Fruit fly (Drosophila melanogaster) whole organism, wandering third instar larva: ENCODE results near the gene Nup58.

ENCODE experiments used
- CG32264 ChIP-seq: fragments of 200-800 bp; sonication (Bioruptor generic); optimal IDR thresholded peaks from 2 replicates; lab custom pipeline; 2016; ENCODE audit warnings: missing biosample characterization, missing genetic modification characterization
- CG9705 ChIP-seq: fragments of 200-800 bp; sonication (Bioruptor generic); optimal IDR thresholded peaks from 2 replicates; lab custom pipeline; 2018; ENCODE audit warnings: missing biosample characterization, mild to moderate bottlenecking, missing genetic modification characterization
- CrebA ChIP-seq: fragments of 200-800 bp; sonication (Bioruptor generic); optimal IDR thresholded peaks from 2 replicates; lab custom pipeline; 2016; ENCODE audit warnings: missing biosample characterization, mild to moderate bottlenecking, missing genetic modification characterization, borderline replicate concordance
- Dfd ChIP-seq: fragments of >200 bp; optimal IDR thresholded peaks from 2 replicates; lab custom pipeline; 2017; ENCODE audit warnings: missing biosample characterization, missing genetic modification characterization
- Dif ChIP-seq: fragments of 200-275, 200-300 bp; sonication (Bioruptor generic); optimal IDR thresholded peaks from 2 replicates; lab custom pipeline; 2018; ENCODE audit warnings: missing biosample characterization, missing genetic modification characterization; ENCODE audit not compliant: partially characterized antibody
- GATAd ChIP-seq: sonication (Bioruptor generic); optimal IDR thresholded peaks from 2 replicates; lab custom pipeline; 2016; ENCODE audit warnings: missing biosample characterization, missing genetic modification characterization
- HLH106 ChIP-seq: fragments of 200-800 bp; optimal IDR thresholded peaks from 3 replicates; lab custom pipeline; 2019; ENCODE audit warnings: missing biosample characterization, mild to moderate bottlenecking, missing genetic modification characterization, moderate library complexity
- Hnf4 ChIP-seq: fragments of 200-800 bp; sonication (Bioruptor generic); optimal IDR thresholded peaks from 2 replicates; lab custom pipeline; 2016; ENCODE audit warnings: missing biosample characterization, mild to moderate bottlenecking, missing genetic modification characterization
- Hr78 ChIP-seq: fragments of >200 bp; optimal IDR thresholded peaks from 2 replicates; lab custom pipeline; 2017; ENCODE audit warnings: missing biosample characterization, missing genetic modification characterization
- Hr83 ChIP-seq: fragments of 200-300 bp; sonication (Bioruptor generic); optimal IDR thresholded peaks from 2 replicates; lab custom pipeline; 2016; ENCODE audit warnings: missing biosample characterization, mild to moderate bottlenecking, missing genetic modification characterization, moderate library complexity; ENCODE audit not compliant: poor library complexity, severe bottlenecking
- Jra ChIP-seq: sonication (Bioruptor generic); optimal IDR thresholded peaks from 2 replicates; lab custom pipeline; 2016; ENCODE audit warnings: missing biosample characterization, missing genetic modification characterization
- Mio ChIP-seq: sonication (Bioruptor generic); optimal IDR thresholded peaks from 2 replicates; lab custom pipeline; 2016; ENCODE audit warnings: missing biosample characterization, missing genetic modification characterization
- OdsH ChIP-seq: fragments of 200-800 bp; sonication (Bioruptor generic); optimal IDR thresholded peaks from 2 replicates; lab custom pipeline; 2016; ENCODE audit warnings: missing biosample characterization, mild to moderate bottlenecking, missing genetic modification characterization
- Rel ChIP-seq, 2 experiments: fragments of 200-800 bp; sonication (Bioruptor generic) in 1 of 2; optimal IDR thresholded peaks; 2 replicates in 1 of 2; 3 replicates in 1 of 2; lab custom pipeline; 2016 to 2019; ENCODE audit warnings: mild to moderate bottlenecking in 2 of 2, missing biosample characterization in 2 of 2, missing genetic modification characterization in 2 of 2, moderate library complexity in 1 of 2
- Sp1 ChIP-seq: fragments of 200-800 bp; sonication (Bioruptor generic); optimal IDR thresholded peaks from 3 replicates; lab custom pipeline; 2019; ENCODE audit warnings: missing biosample characterization, mild to moderate bottlenecking, missing genetic modification characterization, moderate library complexity
- Vsx2 ChIP-seq: fragments of 200-300, 225-300 bp; sonication (Bioruptor generic); optimal IDR thresholded peaks from 2 replicates; lab custom pipeline; 2018; ENCODE audit warnings: missing biosample characterization, missing genetic modification characterization; ENCODE audit not compliant: partially characterized antibody
- brk ChIP-seq: fragments of 200-800 bp; sonication (Bioruptor generic); optimal IDR thresholded peaks from 2 replicates; lab custom pipeline; 2016; ENCODE audit warnings: missing biosample characterization, mild to moderate bottlenecking, missing genetic modification characterization
- dl ChIP-seq, 2 experiments: fragments of 175-275, 200-275 bp in 1 of 2; fragments of 200-275 bp in 1 of 2; sonication (Bioruptor generic); optimal IDR thresholded peaks; lab custom pipeline; 2018; ENCODE audit warnings: mild to moderate bottlenecking in 2 of 2, missing biosample characterization in 2 of 2, missing genetic modification characterization in 2 of 2, moderate library complexity in 2 of 2; ENCODE audit not compliant: partially characterized antibody in 2 of 2, insufficient read depth in 1 of 2
- dmrt93B ChIP-seq: fragments of 200-800 bp; sonication (Bioruptor generic); optimal IDR thresholded peaks from 2 replicates; lab custom pipeline; 2018; ENCODE audit warnings: missing biosample characterization, mild to moderate bottlenecking, missing genetic modification characterization
- dsf ChIP-seq: sonication (Bioruptor generic); optimal IDR thresholded peaks from 2 replicates; lab custom pipeline; 2016; ENCODE audit warnings: missing biosample characterization, missing genetic modification characterization, borderline replicate concordance
- h ChIP-seq: fragments of 200-800 bp; sonication (Bioruptor generic); optimal IDR thresholded peaks from 3 replicates; lab custom pipeline; 2016; ENCODE audit warnings: missing biosample characterization, mild to moderate bottlenecking, missing genetic modification characterization
- lola ChIP-seq: fragments of >200 bp; optimal IDR thresholded peaks from 2 replicates; lab custom pipeline; 2017; ENCODE audit warnings: missing biosample characterization, missing genetic modification characterization
- pan ChIP-seq: fragments of >200 bp; optimal IDR thresholded peaks from 2 replicates; lab custom pipeline; 2017
- psq ChIP-seq: fragments of 200-800 bp; sonication (Bioruptor generic); optimal IDR thresholded peaks from 3 replicates; lab custom pipeline; 2017; ENCODE audit warnings: missing biosample characterization, mild to moderate bottlenecking, missing genetic modification characterization, moderate library complexity
- sage ChIP-seq: fragments of 200-800 bp; sonication (Bioruptor generic); optimal IDR thresholded peaks from 2 replicates; lab custom pipeline; 2016; ENCODE audit warnings: missing biosample characterization, mild to moderate bottlenecking, missing genetic modification characterization
- sv ChIP-seq: fragments of 200-800 bp; sonication (Bioruptor generic); optimal IDR thresholded peaks from 3 replicates; lab custom pipeline; 2016; ENCODE audit warnings: missing biosample characterization, missing genetic modification characterization
- tai ChIP-seq: sonication (Bioruptor generic); optimal IDR thresholded peaks from 2 replicates; lab custom pipeline; 2016; ENCODE audit warnings: missing biosample characterization, missing genetic modification characterization
- usp ChIP-seq: fragments of >200 bp; optimal IDR thresholded peaks from 2 replicates; lab custom pipeline; 2017; ENCODE audit warnings: missing biosample characterization, missing genetic modification characterization
- woc ChIP-seq: sonication (Bioruptor generic); optimal IDR thresholded peaks from 2 replicates; lab custom pipeline; 2016; ENCODE audit warnings: missing biosample characterization, mild to moderate bottlenecking, missing genetic modification characterization

The Nup58 gene

DNA sequence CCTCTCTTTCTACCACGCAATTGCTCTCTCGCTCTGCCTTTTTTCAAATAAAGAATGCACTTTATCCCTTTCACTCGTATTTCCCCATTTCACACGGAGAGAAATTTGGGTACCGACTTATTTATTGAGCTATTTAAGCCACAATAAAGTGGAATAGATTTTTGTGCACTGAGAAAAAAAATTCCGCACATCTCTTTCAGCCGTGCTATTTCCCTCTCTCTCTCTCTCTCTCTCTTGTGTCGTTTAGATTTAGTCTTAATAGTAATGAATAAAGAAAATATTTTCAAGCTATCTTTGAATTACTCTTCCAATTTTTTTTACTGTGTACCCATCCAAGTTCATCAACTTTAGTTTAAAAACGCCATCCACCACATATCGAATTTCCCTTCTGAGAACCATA lies 21.2 kb upstream of the Nup58 start (continued):
- TF ChIP-seq sage = peak; percentile 40
- TF ChIP-seq psq = peak; percentile 14
- TF ChIP-seq GATAd (GFP tag; lab: Kevin White, UChicago) = no peak
- TF ChIP-seq brk (GFP tag; lab: Kevin White, UChicago) = no peak
- TF ChIP-seq dl (GFP tag; optimal IDR thresholded peaks at IDR 0.05; lab: Kevin White, UChicago; ENCODE audit: insufficient read depth in 1 of 2, partially characterized antibody in 2 of 2) = no peak
- TF ChIP-seq CG32264 (GFP tag; lab: Kevin White, UChicago) = peak; percentile 4
- no peak for TF ChIP-seq sv

DNA sequence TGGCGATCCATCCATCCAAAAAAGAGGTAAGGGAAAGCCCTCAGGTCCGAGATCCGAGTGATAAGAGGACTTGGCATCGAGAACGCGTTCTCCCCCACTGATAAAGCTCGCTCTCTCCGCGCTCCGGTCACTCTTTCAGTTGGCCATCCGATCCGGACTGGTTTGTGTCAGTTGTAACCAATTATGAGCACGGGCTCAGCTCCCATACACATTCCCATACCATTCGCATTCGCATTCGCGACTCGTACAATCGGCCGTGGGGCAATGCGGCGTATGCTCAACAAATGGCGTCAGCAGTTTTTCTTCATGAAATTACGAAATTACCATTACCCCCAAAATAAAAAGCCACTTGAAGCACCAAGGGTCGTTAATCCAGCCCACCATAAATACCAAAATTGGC lies 20.3 kb upstream of the Nup58 start:
- TF ChIP-seq Dif (GFP tag; lab: Kevin White, UChicago) = peak; percentile 19
- TF ChIP-seq Jra = no peak
- no peak for TF ChIP-seq Mio (GFP tag; lab: Kevin White, UChicago)
- TF ChIP-seq dmrt93B (GFP tag; lab: Kevin White, UChicago) = no peak
- no peak for TF ChIP-seq Vsx2 (GFP tag; lab: Kevin White, UChicago)
- TF ChIP-seq CG9705 (GFP tag; lab: Kevin White, UChicago) = no peak
- TF ChIP-seq sage = no peak

DNA sequence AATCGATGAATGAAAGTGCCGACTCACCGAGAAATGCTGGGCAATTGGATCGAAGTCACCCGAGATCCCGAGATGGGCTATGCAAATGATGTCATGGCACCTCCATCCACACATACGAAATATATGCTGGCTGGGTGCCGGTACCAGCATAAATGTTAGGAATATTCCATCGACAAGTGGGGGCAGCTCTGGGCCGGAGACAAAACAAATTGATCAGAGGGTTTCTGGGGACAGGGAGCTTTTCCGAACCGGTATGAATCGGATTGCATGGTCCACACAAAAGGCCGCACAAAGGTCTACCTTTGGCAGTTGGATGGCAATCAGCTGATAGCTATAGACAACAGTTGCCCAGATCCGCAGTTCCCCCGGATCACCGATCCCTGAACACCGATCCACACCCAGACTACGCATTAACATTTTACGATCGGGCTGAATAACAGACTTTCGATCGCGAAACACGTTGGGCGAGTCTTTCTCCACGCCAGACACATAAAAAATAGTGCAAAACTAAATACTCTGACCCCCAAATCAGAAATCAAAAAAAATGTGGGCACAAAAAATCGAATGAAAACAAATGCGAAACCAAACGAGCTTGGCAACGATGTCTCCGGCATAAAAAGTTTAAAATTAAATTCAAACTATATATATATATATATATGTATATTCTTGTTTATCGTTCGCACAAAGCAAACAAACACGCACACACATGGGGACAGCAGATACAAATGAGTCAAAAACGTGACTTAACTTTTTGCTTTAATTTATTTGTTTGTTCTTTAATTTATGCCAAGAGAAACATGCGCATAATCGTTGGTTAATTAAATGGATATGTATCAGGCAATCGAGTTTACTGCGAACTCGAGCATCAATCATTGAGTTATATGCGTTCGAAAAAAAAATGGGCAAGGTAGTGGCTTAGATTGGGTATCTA lies 19.3 kb upstream of the Nup58 start:
- TF ChIP-seq Dif (GFP tag; lab: Kevin White, UChicago) (no peak), Jra (no peak), Vsx2 (GFP tag; lab: Kevin White, UChicago) (no peak)

DNA sequence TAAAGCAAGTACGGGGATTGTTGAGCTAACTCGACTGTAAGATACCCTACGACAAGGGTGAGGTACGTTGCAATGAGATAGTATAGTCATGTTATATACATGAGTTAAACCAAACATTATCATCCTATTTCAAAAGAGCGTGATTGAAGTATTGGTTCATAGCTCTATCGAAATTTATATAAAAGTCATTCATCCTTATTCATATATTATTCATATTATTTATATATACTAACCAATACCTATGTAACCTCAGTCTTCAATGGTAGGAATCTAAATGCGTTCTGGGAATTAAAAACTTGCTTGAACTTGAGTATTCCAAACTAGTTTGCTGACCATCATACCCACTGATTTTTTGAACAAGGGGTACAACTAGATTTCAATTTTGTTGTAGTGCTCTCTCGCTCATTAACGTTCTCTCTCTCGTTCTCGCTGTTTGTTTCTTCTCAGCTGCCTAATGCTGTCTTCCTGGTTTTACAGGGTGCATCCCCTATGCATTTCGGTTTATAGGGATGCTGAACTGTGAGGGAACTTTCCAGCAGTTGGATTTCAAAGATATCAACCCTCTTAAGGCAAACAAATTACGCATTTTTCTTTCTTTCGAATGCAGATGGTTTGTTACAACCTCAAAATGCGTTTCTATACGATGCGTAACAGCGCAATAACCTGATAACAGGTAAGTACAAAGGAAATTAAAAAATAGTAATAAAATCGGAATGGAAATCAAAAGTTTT lies 16.9 kb upstream of the Nup58 start:
- TF ChIP-seq pan (lab: Kevin White, UChicago) (peak; percentile 26), CrebA (GFP tag; lab: Kevin White, UChicago) (no peak)

DNA sequence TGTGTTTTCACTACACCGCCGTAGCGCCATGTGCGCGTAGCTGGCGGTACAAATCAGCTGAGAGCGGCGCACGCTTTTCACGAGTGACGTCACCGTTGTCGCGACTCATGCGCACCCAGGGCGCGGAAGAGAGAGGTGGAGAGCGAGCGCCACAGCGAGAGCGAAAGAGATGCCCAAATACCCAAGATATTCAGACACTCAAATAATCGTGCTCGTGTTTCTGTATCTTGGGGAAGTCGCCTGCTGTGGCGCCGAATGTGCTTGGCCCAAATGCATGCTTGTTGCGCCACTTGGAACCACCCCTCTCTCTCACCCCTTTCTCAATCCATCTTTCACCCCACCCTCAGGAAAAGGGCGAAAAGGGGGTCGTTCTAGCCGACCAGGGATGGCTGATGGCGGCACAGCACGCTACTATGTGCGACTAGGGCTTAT lies 12.1 kb upstream of the Nup58 start, which contains the start of gene CG6231:
CG6231 (minus strand) TSS at position 34 of the 432 bp plus-strand sequence.
- peak; percentile 63 for TF ChIP-seq Dif (GFP tag; lab: Kevin White, UChicago)
- TF ChIP-seq h (GFP tag; lab: Kevin White, UChicago) = peak; percentile 34
- no peak for TF ChIP-seq OdsH (GFP tag; lab: Kevin White, UChicago)
- TF ChIP-seq Vsx2 (GFP tag; lab: Kevin White, UChicago) = peak; percentile 44
- peak; percentile 11 to 26 for TF ChIP-seq dl (GFP tag; optimal IDR thresholded peaks at IDR 0.05; lab: Kevin White, UChicago; ENCODE audit: insufficient read depth in 1 of 2, partially characterized antibody in 2 of 2)
- TF ChIP-seq sage = no peak

DNA sequence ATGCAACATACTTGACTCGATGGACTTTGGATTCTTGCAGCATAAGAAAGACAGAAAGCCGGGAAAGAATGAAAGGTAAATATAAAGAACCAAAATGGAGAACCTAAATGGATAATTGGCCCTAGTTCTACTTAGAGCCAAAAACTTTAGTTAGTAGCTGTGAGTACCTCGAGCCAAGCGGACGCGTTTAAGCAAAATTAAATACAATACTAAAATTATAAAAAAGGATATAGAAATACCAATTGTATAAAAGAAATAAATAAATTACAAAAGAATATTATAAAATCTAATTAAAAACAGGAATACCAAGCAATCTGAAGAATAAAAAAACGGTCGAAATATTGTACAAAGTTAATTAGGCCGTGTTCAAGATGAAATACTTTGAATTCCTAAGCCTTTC lies 10.2 kb upstream of the Nup58 start, which contains the start of gene CG34138:
CG34138 (plus strand) TSS at position 301 of the 400 bp plus-strand sequence.
- TF ChIP-seq dsf (no peak), GATAd (GFP tag; lab: Kevin White, UChicago) (no peak), Hr78 (no peak), usp (no peak), sv (no peak), woc (GFP tag; lab: Kevin White, UChicago) (no peak), Rel (GFP tag; optimal IDR thresholded peaks at IDR 0.05; lab: Kevin White, UChicago) (no peak), Rel (tag; optimal IDR thresholded peaks at IDR 0.05; lab: Kevin White, UChicago) (no peak), Dfd (no peak), lola (GFP tag; lab: Kevin White, UChicago) (no peak), Hnf4 (no peak), brk (GFP tag; lab: Kevin White, UChicago) (no peak), Hr83 (no peak), psq (no peak), pan (lab: Kevin White, UChicago) (no peak), HLH106 (tag; lab: Kevin White, UChicago) (no peak), Sp1 (GFP tag; lab: Kevin White, UChicago) (no peak), CG9705 (GFP tag; lab: Kevin White, UChicago) (no peak), Vsx2 (GFP tag; lab: Kevin White, UChicago) (no peak), tai (GFP tag; lab: Kevin White, UChicago) (no peak)
